Fruit fly (Drosophila melanogaster) whole organism, embryonic: ENCODE data around the gene CG6012.

ENCODE experiments used
- Awh ChIP-seq: fragments of 200-800 bp; sonication (Bioruptor generic); IDR thresholded peaks from 2 replicates; pipeline ENCODE4, ENCODE4 v1.3.6; 2022; ENCODE audit warnings: missing biosample characterization, missing genetic modification characterization
- CG10147 ChIP-seq: fragments of 200-800 bp; sonication (Bioruptor generic); optimal IDR thresholded peaks from 2 replicates; lab custom pipeline; 2019; ENCODE audit warnings: missing biosample characterization, mild to moderate bottlenecking, missing genetic modification characterization, moderate library complexity
- CG10431 ChIP-seq: fragments of 200-800 bp; sonication (Bioruptor generic); optimal IDR thresholded peaks from 3 replicates; lab custom pipeline; 2018; ENCODE audit warnings: missing biosample characterization, mild to moderate bottlenecking, missing genetic modification characterization
- CG10543 ChIP-seq: fragments of 200-800 bp; sonication (Bioruptor generic); optimal IDR thresholded peaks from 3 replicates; lab custom pipeline; 2017; ENCODE audit warnings: missing biosample characterization, mild to moderate bottlenecking, missing genetic modification characterization, moderate library complexity
- CG11247 ChIP-seq: fragments of 200-800 bp; sonication (Bioruptor generic); IDR thresholded peaks from 2 replicates; pipeline ENCODE4 v1.3.6; 2022; ENCODE audit warnings: missing biosample characterization, missing genetic modification characterization
- CG12659 ChIP-seq: fragments of 200-800 bp; sonication (Bioruptor generic); optimal IDR thresholded peaks from 3 replicates; lab custom pipeline; 2017; ENCODE audit warnings: mild to moderate bottlenecking, missing biosample characterization, missing genetic modification reagents, missing genetic modification characterization
- CG13296 ChIP-seq: fragments of 200-800 bp; sonication (Bioruptor generic); optimal IDR thresholded peaks from 3 replicates; lab custom pipeline; 2018; ENCODE audit warnings: missing biosample characterization, mild to moderate bottlenecking, missing genetic modification characterization
- CG1832 ChIP-seq: fragments of 200-800 bp; sonication (Bioruptor generic); optimal IDR thresholded peaks from 2 replicates; lab custom pipeline; 2017; ENCODE audit warnings: missing biosample characterization, mild to moderate bottlenecking, missing genetic modification characterization, inconsistent platforms
- CG18476 ChIP-seq: fragments of 200-800 bp; sonication (Bioruptor generic); optimal IDR thresholded peaks from 2 replicates; lab custom pipeline; 2016; ENCODE audit warnings: missing biosample characterization, mild to moderate bottlenecking, missing genetic modification characterization
- CG2199 ChIP-seq: fragments of 200-800 bp; sonication (Bioruptor generic); IDR thresholded peaks from 3 replicates; pipeline ENCODE4 v1.3.6; 2022; ENCODE audit warnings: missing biosample characterization, missing genetic modification characterization
- CG4617 ChIP-seq: fragments of 200-800 bp; sonication (Bioruptor generic); optimal IDR thresholded peaks from 3 replicates; lab custom pipeline; 2016; ENCODE audit warnings: missing biosample characterization, missing genetic modification characterization, borderline replicate concordance
- CG4730 ChIP-seq: fragments of 200-800 bp; sonication (Bioruptor generic); IDR thresholded peaks from 2 replicates; pipeline ENCODE4 v1.3.6; 2022; ENCODE audit warnings: missing biosample characterization, missing genetic modification characterization
- CG6175 ChIP-seq: fragments of 200-800 bp; sonication (Bioruptor generic); IDR thresholded peaks from 3 replicates; pipeline ENCODE4 v1.3.6; 2022; ENCODE audit warnings: missing biosample characterization, missing genetic modification characterization
- CG7357 ChIP-seq: fragments of 200-800 bp; sonication (Bioruptor generic); IDR thresholded peaks from 3 replicates; pipeline ENCODE4 v1.3.6; 2022; ENCODE audit warnings: missing biosample characterization, missing genetic modification characterization
- CG8281 ChIP-seq: fragments of 200-800 bp; sonication (Bioruptor generic); optimal IDR thresholded peaks from 2 replicates; lab custom pipeline; 2018; ENCODE audit warnings: missing biosample characterization, mild to moderate bottlenecking, missing genetic modification characterization, moderate library complexity
- CG9437 ChIP-seq: fragments of 200-800 bp; sonication (Bioruptor generic); optimal IDR thresholded peaks from 2 replicates; lab custom pipeline; 2018; ENCODE audit warnings: missing biosample characterization, mild to moderate bottlenecking, missing genetic modification characterization
- CTCF ChIP-seq: fragments of 200-800 bp; sonication (Bioruptor generic); optimal IDR thresholded peaks from 2 replicates; lab custom pipeline; 2017; ENCODE audit warnings: missing biosample characterization, mild to moderate bottlenecking, missing genetic modification characterization, moderate library complexity
- CoRest ChIP-seq: fragments of 200-800 bp; sonication (Bioruptor generic); optimal IDR thresholded peaks from 3 replicates; lab custom pipeline; 2018; ENCODE audit warnings: missing biosample characterization, mild to moderate bottlenecking, missing genetic modification characterization, moderate library complexity
- Dip2 ChIP-seq: fragments of 200-800 bp; sonication (Bioruptor generic); IDR thresholded peaks from 2 replicates; pipeline ENCODE4 v1.3.6; 2022; ENCODE audit warnings: missing biosample characterization, missing genetic modification characterization
- Dip3 ChIP-seq: fragments of 200-800 bp; sonication (Bioruptor generic); optimal IDR thresholded peaks from 3 replicates; lab custom pipeline; 2016; ENCODE audit warnings: missing biosample characterization, missing genetic modification characterization
- Dref ChIP-seq: fragments of 200-800 bp; sonication (Bioruptor generic); IDR thresholded peaks from 2 replicates; pipeline ENCODE4 v1.3.6; 2022; ENCODE audit warnings: missing biosample characterization, missing genetic modification characterization
- Fer3 ChIP-seq: fragments of 200-800 bp; sonication (Bioruptor generic); optimal IDR thresholded peaks from 2 replicates; lab custom pipeline; 2018; ENCODE audit warnings: missing biosample characterization, mild to moderate bottlenecking, missing genetic modification characterization, moderate library complexity
- H2.0 ChIP-seq: fragments of 200-800 bp; sonication (Bioruptor generic); IDR thresholded peaks from 2 replicates; pipeline ENCODE4 v1.3.6; 2022; ENCODE audit warnings: missing biosample characterization, missing genetic modification characterization
- Nf-YC ChIP-seq: fragments of 200-800 bp; optimal IDR thresholded peaks from 3 replicates; lab custom pipeline; 2019; ENCODE audit warnings: missing biosample characterization, mild to moderate bottlenecking, missing genetic modification characterization, moderate library complexity
- Oli ChIP-seq: fragments of 200-800 bp; sonication (Bioruptor generic); optimal IDR thresholded peaks from 2 replicates; lab custom pipeline; 2018; ENCODE audit warnings: missing biosample characterization, mild to moderate bottlenecking, missing genetic modification characterization, moderate library complexity
- Pdp1 ChIP-seq, 2 experiments: fragments of 200-800 bp; sonication (Bioruptor generic); optimal IDR thresholded peaks; 3 replicates each; lab custom pipeline; 2016; ENCODE audit warnings: missing biosample characterization in 2 of 2, missing genetic modification characterization in 2 of 2, mild to moderate bottlenecking in 1 of 2, moderate library complexity in 1 of 2
- Usf ChIP-seq: fragments of 200-800 bp; sonication (Bioruptor generic); optimal IDR thresholded peaks from 2 replicates; lab custom pipeline; 2017; ENCODE audit warnings: missing genotype, missing biosample characterization, missing genetic modification characterization
- al ChIP-seq: fragments of 200-800 bp; sonication (Bioruptor generic); IDR thresholded peaks from 2 replicates; pipeline ENCODE4 v1.3.6; 2022; ENCODE audit warnings: missing biosample characterization, missing genetic modification characterization
- cg ChIP-seq: fragments of 200-800 bp; sonication (Bioruptor generic); optimal IDR thresholded peaks from 3 replicates; lab custom pipeline; 2019; ENCODE audit warnings: missing biosample characterization, mild to moderate bottlenecking, missing genetic modification characterization, moderate library complexity
- chinmo ChIP-seq: fragments of 200-800 bp; sonication (Bioruptor generic); IDR thresholded peaks from 4 replicates; pipeline ENCODE4 v1.3.6; 2022; ENCODE audit warnings: missing biosample characterization, missing genetic modification characterization; ENCODE audit not compliant: partially characterized antibody
- chm ChIP-seq: fragments of 200-800 bp; sonication (Bioruptor generic); IDR thresholded peaks from 2 replicates; pipeline ENCODE4 v1.3.6; 2022; ENCODE audit warnings: missing biosample characterization, missing genetic modification characterization
- cwo ChIP-seq: fragments of 200-800 bp; sonication (Bioruptor generic); optimal IDR thresholded peaks from 3 replicates; lab custom pipeline; 2017; ENCODE audit warnings: missing biosample characterization, missing genetic modification characterization, mild to moderate bottlenecking, moderate library complexity, missing genetic modification reagents
- danr ChIP-seq: fragments of 200-800 bp; sonication (Bioruptor generic); IDR thresholded peaks from 2 replicates; pipeline ENCODE4 v1.3.6; 2022; ENCODE audit warnings: missing biosample characterization, missing genetic modification characterization
- disco-r ChIP-seq: fragments of 200-800 bp; sonication (Bioruptor generic); optimal IDR thresholded peaks from 2 replicates; lab custom pipeline; 2016; ENCODE audit warnings: missing biosample characterization, missing genetic modification characterization
- fd96Cb ChIP-seq: fragments of 200-800 bp; sonication (Bioruptor generic); optimal IDR thresholded peaks from 2 replicates; lab custom pipeline; 2018; ENCODE audit warnings: missing biosample characterization, mild to moderate bottlenecking, missing genetic modification characterization, moderate library complexity
- gro ChIP-seq: fragments of 200-800 bp; sonication (Bioruptor generic); optimal IDR thresholded peaks from 2 replicates; lab custom pipeline; 2016; ENCODE audit warnings: missing biosample characterization, missing genetic modification characterization
- lmd ChIP-seq: fragments of 200-800 bp; sonication (Bioruptor generic); IDR thresholded peaks from 2 replicates; pipeline ENCODE4 v1.3.6; 2022; ENCODE audit warnings: missing biosample characterization, missing genetic modification characterization
- mld ChIP-seq: fragments of 200-800 bp; sonication (Bioruptor generic); IDR thresholded peaks from 3 replicates; pipeline ENCODE4 v1.3.6; 2022; ENCODE audit warnings: missing biosample characterization, missing genetic modification characterization; ENCODE audit not compliant: partially characterized antibody
- odd ChIP-seq: fragments of 200-800 bp; sonication (Bioruptor generic); optimal IDR thresholded peaks from 2 replicates; lab custom pipeline; 2017; ENCODE audit warnings: missing biosample characterization, mild to moderate bottlenecking, missing genetic modification characterization
- pfk ChIP-seq: fragments of 200-800 bp; sonication (Bioruptor generic); optimal IDR thresholded peaks from 2 replicates; lab custom pipeline; 2018; ENCODE audit warnings: missing biosample characterization, mild to moderate bottlenecking, missing genetic modification characterization, moderate library complexity
- sc ChIP-seq, 3 experiments: fragments of >200 bp in 2 of 3; fragments of 200-800 bp in 1 of 3; sonication (Bioruptor generic) in 1 of 3; optimal IDR thresholded peaks; 2 replicates in 2 of 3; 3 replicates in 1 of 3; lab custom pipeline; 2017; ENCODE audit warnings: mild to moderate bottlenecking in 1 of 3, missing biosample characterization in 1 of 3, missing genetic modification characterization in 1 of 3, missing genetic modification reagents in 1 of 3
- sd ChIP-seq: fragments of 200-800 bp; sonication (Bioruptor generic); optimal IDR thresholded peaks from 3 replicates; lab custom pipeline; 2018; ENCODE audit warnings: missing biosample characterization, mild to moderate bottlenecking, missing genetic modification characterization, moderate library complexity
- sens-2 ChIP-seq: fragments of 200-800 bp; sonication (Bioruptor generic); IDR thresholded peaks from 2 replicates; pipeline ENCODE4 v1.3.6; 2022; ENCODE audit warnings: missing biosample characterization, missing genetic modification characterization
- slbo ChIP-seq: fragments of 200-800 bp; sonication (Bioruptor generic); IDR thresholded peaks from 2 replicates; pipeline ENCODE4 v1.3.6; 2022; ENCODE audit warnings: missing biosample characterization, missing genetic modification characterization
- tgo ChIP-seq: fragments of 200-800 bp; sonication (Bioruptor generic); IDR thresholded peaks from 3 replicates; pipeline ENCODE4 v1.3.6; 2022; ENCODE audit warnings: missing biosample characterization, missing genetic modification characterization
- tio ChIP-seq: fragments of 200-800 bp; sonication (Bioruptor generic); optimal IDR thresholded peaks from 2 replicates; lab custom pipeline; 2017; ENCODE audit warnings: missing biosample characterization, missing genetic modification characterization, inconsistent platforms

CG6012 gene

dm6 chr2L:16877678-16878077 is 16.4 kb upstream of the CG6012 start (continued):
- no peak for TF ChIP-seq Awh (GFP tag; lab: Robert Waterston, UW)
- no peak for TF ChIP-seq slbo (GFP tag; lab: Robert Waterston, UW)
- TF ChIP-seq odd (GFP tag; lab: Kevin White, UChicago): no peak
- no peak for TF ChIP-seq CG4730
- TF ChIP-seq Dip3 (GFP tag; lab: Kevin White, UChicago): no peak
- TF ChIP-seq Dref (GFP tag; lab: Robert Waterston, UW): 0 out of 2 replicates have a peak, but pooled peaks have one; percentile 19
- TF ChIP-seq Nf-YC (tag; lab: Kevin White, UChicago): peak; percentile 92
- no peak for TF ChIP-seq Dip2 (GFP tag; lab: Robert Waterston, UW)
- TF ChIP-seq CG1832 (GFP tag; lab: Kevin White, UChicago): peak; percentile 6
- TF ChIP-seq Fer3 (tag; lab: Kevin White, UChicago): no peak
- TF ChIP-seq CG6175 (GFP tag; lab: Robert Waterston, UW): no peak
- TF ChIP-seq CG10147 (GFP tag; lab: Kevin White, UChicago): no peak

- peak; percentile 86 for TF ChIP-seq sd (tag; lab: Kevin White, UChicago)
- peak; percentile 76 for TF ChIP-seq CTCF (GFP tag; lab: Kevin White, UChicago)
- 0 out of 2 replicates have a peak, but pooled peaks have one; percentile 10 for TF ChIP-seq lmd (GFP tag; lab: Robert Waterston, UW)
- 0 out of 3 replicates have a peak, but pooled peaks have one; percentile 32 for TF ChIP-seq mld (GFP tag; lab: Robert Waterston, UW)
- TF ChIP-seq gro (GFP tag; lab: Kevin White, UChicago): peak; percentile 44
- TF ChIP-seq Pdp1 (GFP tag; optimal IDR thresholded peaks at IDR 0.05; lab: Kevin White, UChicago): peak in 1 of 2 experiments; percentile 85
- TF ChIP-seq chm (GFP tag; lab: Robert Waterston, UW): no peak
- no peak for TF ChIP-seq CG13296 (GFP tag; lab: Kevin White, UChicago)
Measured at dm6 chr2L:16876555-16876954, 15.3 kb upstream of the CG6012 start.

dm6 chr2L:16874924-16875323 is 13.6 kb upstream of the CG6012 start:
- TF ChIP-seq cg (GFP tag; lab: Kevin White, UChicago): peak; percentile 47
- TF ChIP-seq CG4617 (GFP tag; lab: Kevin White, UChicago): no peak
- TF ChIP-seq CG18476 (GFP tag; lab: Kevin White, UChicago): no peak
- TF ChIP-seq Pdp1 (GFP tag; optimal IDR thresholded peaks at IDR 0.05; lab: Kevin White, UChicago): peak in 1 of 2 experiments; percentile 41
- TF ChIP-seq danr (GFP tag; lab: Robert Waterston, UW): no peak
- TF ChIP-seq tio (GFP tag; lab: Kevin White, UChicago): no peak
- TF ChIP-seq pfk (GFP tag; lab: Kevin White, UChicago): no peak
- TF ChIP-seq chinmo: peak; percentile 74; the same call in 1 of the 4 replicates
- no peak for TF ChIP-seq fd96Cb (tag; lab: Kevin White, UChicago)

dm6 chr2L:16868897-16869324 is 7.6 kb upstream of the CG6012 start:
- peak; percentile 57 for TF ChIP-seq CG12659 (GFP tag; lab: Kevin White, UChicago)
- peak; percentile 52; the same call in 1 of the 3 replicates for TF ChIP-seq CG7357 (GFP tag; lab: Robert Waterston, UW)
- TF ChIP-seq Oli (tag; lab: Kevin White, UChicago): peak; percentile 61
- no peak for TF ChIP-seq disco-r (GFP tag; lab: Kevin White, UChicago)
- TF ChIP-seq cwo: no peak
- no peak for TF ChIP-seq Usf (GFP tag; lab: Kevin White, UChicago)
- no peak for TF ChIP-seq CG10431 (GFP tag; lab: Kevin White, UChicago)
- no peak for TF ChIP-seq sc (optimal IDR thresholded peaks at IDR 0.05; lab: Kevin White, UChicago)
- peak; percentile 20 for TF ChIP-seq sc (GFP tag; optimal IDR thresholded peaks at IDR 0.05; lab: Kevin White, UChicago)
- no peak for TF ChIP-seq CG2199 (GFP tag; lab: Robert Waterston, UW)
- no peak for TF ChIP-seq al (GFP tag; lab: Robert Waterston, UW)
- peak; percentile 26; the same call in 1 of the 2 replicates for TF ChIP-seq H2.0 (GFP tag; lab: Robert Waterston, UW)
- TF ChIP-seq tgo (GFP tag; lab: Robert Waterston, UW): peak; percentile 57
- TF ChIP-seq CG9437 (GFP tag; lab: Kevin White, UChicago): peak; percentile 44
- no peak for TF ChIP-seq sens-2
- TF ChIP-seq CG8281 (tag; lab: Kevin White, UChicago): no peak
- TF ChIP-seq CG10543 (GFP tag; lab: Kevin White, UChicago): peak; percentile 49
- TF ChIP-seq CG11247: no peak
- peak; percentile 67 for TF ChIP-seq CoRest (tag; lab: Kevin White, UChicago)
